Fruit fly (Drosophila melanogaster): ENCODE results near the gene CG46514.
"Not testable (repeated sequence)": the region's sequence is repeated elsewhere in the genome, so short reads cannot be mapped to it uniquely, and the experiment has no call there.

dm6 chrX:22172341-22172740 is 24.6 kb upstream of the CG46514 start, which contains the start of gene CG46509:
- TF ChIP-seq EcR (GFP tag; optimal IDR thresholded peaks at IDR 0.05); Ets98B (GFP tag; IDR thresholded peaks at IDR 0.05); CG8301 (tag; optimal IDR thresholded peaks at IDR 0.05); fd96Ca (GFP tag; IDR thresholded peaks at IDR 0.05): not testable (repeated sequence)

Measured in whole organism, pupa.